Worm (Caenorhabditis elegans): ENCODE results near the gene srh-266.
A peak's percentile ranks its signal among the peaks of the same experiment; 100 is the strongest.

Gene srh-266

ce11 chrV:619054-619453, 45.5 kb upstream of the srh-266 start, which contains the start of gene F48G7.4 (continued):
- peak; percentile 79 for TF ChIP-seq fos-1 (tag; optimal IDR thresholded peaks at IDR 0.05)
- TF ChIP-seq nhr-21 (tag; optimal IDR thresholded peaks at IDR 0.05), result peak; percentile 53
- no peak for TF ChIP-seq nhr-237 (tag; optimal IDR thresholded peaks at IDR 0.05)
- TF ChIP-seq dmd-4 (tag; optimal IDR thresholded peaks at IDR 0.05), result no peak
- TF ChIP-seq C34F6.9 (tag; optimal IDR thresholded peaks at IDR 0.05), result peak; percentile 88
- no peak for TF ChIP-seq nhr-23 (tag; optimal IDR thresholded peaks at IDR 0.05)
- TF ChIP-seq Y55F3AM.14 (GFP tag; optimal IDR thresholded peaks at IDR 0.05), result peak; percentile 68

- TF ChIP-seq crh-2 (tag; optimal IDR thresholded peaks at IDR 0.05) (no peak), elt-1 (tag; optimal IDR thresholded peaks at IDR 0.05) (no peak), mbf-1 (tag; optimal IDR thresholded peaks at IDR 0.05) (no peak), alr-1 (tag; optimal IDR thresholded peaks at IDR 0.05) (no peak), lsy-2 (tag; optimal IDR thresholded peaks at IDR 0.05) (no peak)
Measured at ce11 chrV:620987-621386, 43.6 kb upstream of the srh-266 start.

ce11 chrV:622902-623301, 41.7 kb upstream of the srh-266 start, which contains the start of gene F48G7.5:
TSS of gene F48G7.5 (minus strand) at chrV:622935.
- TF ChIP-seq Y55F3AM.14 (GFP tag; optimal IDR thresholded peaks at IDR 0.05), result no peak
- TF ChIP-seq ZK546.5 (tag; optimal IDR thresholded peaks at IDR 0.05), result no peak
- TF ChIP-seq lin-39 (tag; optimal IDR thresholded peaks at IDR 0.05), result no peak
- no peak for TF ChIP-seq zag-1 (tag; optimal IDR thresholded peaks at IDR 0.05)
- no peak for TF ChIP-seq fos-1 (tag; optimal IDR thresholded peaks at IDR 0.05)
- no peak for TF ChIP-seq sma-3 (GFP tag; optimal IDR thresholded peaks at IDR 0.05)
- no peak for TF ChIP-seq unc-62 (GFP tag; optimal IDR thresholded peaks at IDR 0.05)
- TF ChIP-seq ztf-11 (tag; optimal IDR thresholded peaks at IDR 0.05), result no peak
- no peak for TF ChIP-seq nhr-21 (tag; optimal IDR thresholded peaks at IDR 0.05)
- TF ChIP-seq R02D3.7 (tag; optimal IDR thresholded peaks at IDR 0.05), result no peak
- no peak for TF ChIP-seq F13H6.1 (tag; optimal IDR thresholded peaks at IDR 0.05)
- no peak for TF ChIP-seq unc-55 (GFP tag; optimal IDR thresholded peaks at IDR 0.05)

- TF ChIP-seq crh-2 (tag; optimal IDR thresholded peaks at IDR 0.05) (no peak), zag-1 (tag; optimal IDR thresholded peaks at IDR 0.05) (no peak), Y55F3AM.14 (GFP tag; optimal IDR thresholded peaks at IDR 0.05) (no peak), lin-13 (GFP tag; optimal IDR thresholded peaks at IDR 0.05) (no peak), nhr-237 (tag; optimal IDR thresholded peaks at IDR 0.05) (no peak), unc-39 (tag; optimal IDR thresholded peaks at IDR 0.05) (no peak), alr-1 (tag; optimal IDR thresholded peaks at IDR 0.05) (no peak), nhr-21 (tag; optimal IDR thresholded peaks at IDR 0.05) (no peak), R02D3.7 (tag; optimal IDR thresholded peaks at IDR 0.05) (no peak), nhr-77 (tag; optimal IDR thresholded peaks at IDR 0.05) (no peak), sma-9 (GFP tag; optimal IDR thresholded peaks at IDR 0.05) (no peak), sma-9 (tag; optimal IDR thresholded peaks at IDR 0.05) (no peak)
Measured at ce11 chrV:624922-625321, 39.7 kb upstream of the srh-266 start, which contains the start of gene srt-17. TSS of gene srt-17 (minus strand) at chrV:625022.

ce11 chrV:626321-626720, 38.3 kb upstream of the srh-266 start, which contains the start of gene F48G7.7:
TSS of gene F48G7.7 (minus strand) at chrV:626421.
- TF ChIP-seq ceh-16 (tag; optimal IDR thresholded peaks at IDR 0.05) (no peak), nhr-12 (tag; optimal IDR thresholded peaks at IDR 0.05) (no peak), fos-1 (tag; optimal IDR thresholded peaks at IDR 0.05) (no peak), blmp-1 (tag; optimal IDR thresholded peaks at IDR 0.05; ENCODE audit: insufficient read depth) (no peak), nhr-10 (tag; optimal IDR thresholded peaks at IDR 0.05) (no peak), mdl-1 (tag; optimal IDR thresholded peaks at IDR 0.05) (no peak), ztf-4 (tag; optimal IDR thresholded peaks at IDR 0.05) (no peak), R02D3.7 (tag; optimal IDR thresholded peaks at IDR 0.05) (no peak), unc-62 (GFP tag; optimal IDR thresholded peaks at IDR 0.05) (no peak), elt-1 (tag; optimal IDR thresholded peaks at IDR 0.05) (no peak), nhr-21 (tag; optimal IDR thresholded peaks at IDR 0.05) (no peak)

- TF ChIP-seq ztf-4 (tag; optimal IDR thresholded peaks at IDR 0.05), result no peak
- TF ChIP-seq nhr-77 (tag; optimal IDR thresholded peaks at IDR 0.05), result no peak
- no peak for TF ChIP-seq lin-13 (GFP tag; optimal IDR thresholded peaks at IDR 0.05)
- TF ChIP-seq ztf-1 (GFP tag; conservative IDR thresholded peaks at IDR 0.05), result no peak
Measured at ce11 chrV:627585-627984, 37.0 kb upstream of the srh-266 start, which contains the start of gene F48G7.8. TSS of gene F48G7.8 (minus strand) at chrV:627685.

Measured in whole organism, L2 larva.